Worm (Caenorhabditis elegans) whole organism, midembryonic: ENCODE data around the gene flp-1.

Experiments used
- flt-1 ChIP-seq: fragments of 200-800 bp; sonication (Bioruptor generic); IDR thresholded peaks from 2 replicates; pipeline ENCODE4 v1.3.6; 2022; ENCODE audit warnings: missing genetic modification characterization, missing compliant biosample characterization
- med-1 ChIP-seq: sonication (generic microtip); optimal IDR thresholded peaks from 2 replicates; lab custom pipeline; 2017; ENCODE audit warnings: missing genetic modification characterization, mild to moderate bottlenecking, missing compliant biosample characterization, antibody characterized with exemption, missing genetic modification reagents; ENCODE audit not compliant: insufficient read depth
- tab-1 ChIP-seq: fragments of 200-800 bp; sonication (Bioruptor generic); IDR thresholded peaks from 2 replicates; pipeline ENCODE4 v1.3.6; 2022; ENCODE audit warnings: missing genetic modification characterization, missing compliant biosample characterization

- TF ChIP-seq med-1 (GFP tag; lab: Kevin White, UChicago) (no peak), flt-1 (no peak), tab-1 (no peak)
These were observed 28.1 kb upstream of the flp-1 start for ce11 chrIV:9116452-9116851.
